Fruit fly (Drosophila melanogaster): ENCODE results near the gene Polr3F.

dm6 chr3R:22411879-22412587, 44.9 kb upstream of the Polr3F start:
- no peak for TF ChIP-seq CG3919 (GFP tag; optimal IDR thresholded peaks at IDR 0.05)
- peak; percentile 73 for TF ChIP-seq svp (GFP tag)
- no peak for TF ChIP-seq CG10669 (GFP tag; optimal IDR thresholded peaks at IDR 0.05)
- no peak for TF ChIP-seq Gug (GFP tag; IDR thresholded peaks at IDR 0.05)
- TF ChIP-seq Eip93F (GFP tag; optimal IDR thresholded peaks at IDR 0.05) = no peak
- TF ChIP-seq CG6854 (GFP tag; optimal IDR thresholded peaks at IDR 0.05) = no peak
- no peak for TF ChIP-seq Blimp-1 (GFP tag; optimal IDR thresholded peaks at IDR 0.05)
- no peak for TF ChIP-seq Lpt (GFP tag; optimal IDR thresholded peaks at IDR 0.05)
- TF ChIP-seq CG8319 (GFP tag; optimal IDR thresholded peaks at IDR 0.05) = no peak
